Worm (Caenorhabditis elegans) whole organism, L4 larva: Measurements from ENCODE around the gene pqn-74.

Experiments used
- D1046.2 ChIP-seq: fragments of 200-800 bp; sonication (Bioruptor generic); IDR thresholded peaks from 2 replicates; pipeline ENCODE4 v1.3.6; 2022; ENCODE audit warnings: missing genetic modification characterization, missing compliant biosample characterization
- F37D6.2 ChIP-seq: sonication (generic microtip); optimal IDR thresholded peaks from 2 replicates; lab custom pipeline; 2016; ENCODE audit warnings: mild to moderate bottlenecking, missing genetic modification characterization, missing compliant biosample characterization
- F44E2.7 ChIP-seq: fragments of 200-800 bp; sonication (Bioruptor generic); IDR thresholded peaks from 2 replicates; pipeline ENCODE4 v2.1.2; 2022; ENCODE audit warnings: missing genetic modification characterization, missing compliant biosample characterization
- F49E8.2 ChIP-seq: sonication (generic microtip); optimal IDR thresholded peaks from 2 replicates; lab custom pipeline; 2016; ENCODE audit warnings: missing compliant biosample characterization, mild to moderate bottlenecking, missing genetic modification characterization, borderline replicate concordance
- Y105C5A.15 ChIP-seq: fragments of 200-800 bp; sonication (Bioruptor generic); IDR thresholded peaks from 2 replicates; pipeline ENCODE4 v1.3.6; 2022; ENCODE audit warnings: missing genetic modification characterization, missing compliant biosample characterization
- Y48G9A.11 ChIP-seq: fragments of 200-800 bp; sonication (Bioruptor generic); IDR thresholded peaks from 2 replicates; pipeline ENCODE4 v1.3.6; 2022; ENCODE audit warnings: missing genetic modification reagents, missing genetic modification characterization, missing compliant biosample characterization
- ZK337.2 ChIP-seq: fragments of 200-800 bp; sonication (Bioruptor generic); IDR thresholded peaks from 2 replicates; pipeline ENCODE4 v1.3.6; 2022; ENCODE audit warnings: missing genetic modification reagents, missing genetic modification characterization, missing compliant biosample characterization
- ZK546.5 ChIP-seq, 2 experiments: sonication (generic microtip); optimal IDR thresholded peaks; 2 replicates each; lab custom pipeline; 2017; ENCODE audit warnings: missing biosample characterization in 2 of 2, missing genetic modification characterization in 2 of 2
- aha-1 ChIP-seq: fragments of 150-350 bp; peaks from one replicate; lab custom pipeline; 2014; ENCODE audit warnings: missing biosample characterization, missing genetic modification characterization
- ama-1 ChIP-seq: fragments of 150-350 bp; optimal IDR thresholded peaks from 2 replicates; lab custom pipeline; 2014; ENCODE audit warnings: inconsistent platforms, mixed read lengths
- attf-4 ChIP-seq: sonication (generic microtip); optimal IDR thresholded peaks from 3 replicates; lab custom pipeline; 2017; ENCODE audit warnings: missing biosample characterization, missing genetic modification characterization
- ceh-28 ChIP-seq: fragments of 150-350 bp; optimal IDR thresholded peaks from 2 replicates; lab custom pipeline; 2014; ENCODE audit warnings: missing biosample characterization, missing genetic modification reagents, missing genetic modification characterization
- ceh-44 ChIP-seq: fragments of 200-800 bp; sonication (Bioruptor generic); IDR thresholded peaks from 2 replicates; pipeline ENCODE4 v1.3.6; 2022; ENCODE audit warnings: missing genetic modification reagents, missing genetic modification characterization, missing compliant biosample characterization
- ceh-82 ChIP-seq: sonication (generic microtip); optimal IDR thresholded peaks from 2 replicates; lab custom pipeline; 2017; ENCODE audit warnings: missing biosample characterization, missing genetic modification characterization
- ces-1 ChIP-seq: fragments of 150-350 bp; sonication (generic microtip); optimal IDR thresholded peaks from 4 replicates; lab custom pipeline; 2014; ENCODE audit warnings: missing biosample characterization, missing genetic modification reagents, missing genetic modification characterization
- cey-2 ChIP-seq: sonication (generic microtip); optimal IDR thresholded peaks from 3 replicates; lab custom pipeline; 2017; ENCODE audit warnings: missing genetic modification characterization, mild to moderate bottlenecking, missing compliant biosample characterization, antibody characterized with exemption, borderline replicate concordance; ENCODE audit not compliant: insufficient read depth
- daf-12 ChIP-seq: fragments of 150-350 bp; optimal IDR thresholded peaks from 2 replicates; lab custom pipeline; 2014; ENCODE audit warnings: missing biosample characterization, missing genetic modification reagents, missing genetic modification characterization
- daf-8 ChIP-seq: fragments of 200-800 bp; sonication (Bioruptor generic); IDR thresholded peaks from 2 replicates; pipeline ENCODE4 v1.3.6; 2022; ENCODE audit warnings: missing genetic modification characterization, missing compliant biosample characterization
- dmd-6 ChIP-seq: fragments of 200-800 bp; sonication (Bioruptor generic); IDR thresholded peaks from 2 replicates; pipeline ENCODE4 v1.3.6; 2022; ENCODE audit warnings: missing genetic modification reagents, missing genetic modification characterization, missing compliant biosample characterization
- dmd-9 ChIP-seq: fragments of 200-800 bp; sonication (Bioruptor generic); IDR thresholded peaks from 2 replicates; pipeline ENCODE4 v1.3.6; 2022; ENCODE audit warnings: missing genetic modification reagents, missing genetic modification characterization, missing compliant biosample characterization
- dpl-1 ChIP-seq: fragments of 150-350 bp; optimal IDR thresholded peaks from 2 replicates; lab custom pipeline; 2014; ENCODE audit warnings: missing biosample characterization, missing genetic modification reagents, missing genetic modification characterization
- egl-27 ChIP-seq: sonication (generic microtip); optimal IDR thresholded peaks from 3 replicates; lab custom pipeline; 2017; ENCODE audit warnings: missing biosample characterization, missing genetic modification reagents, missing genetic modification characterization
- fkh-10 ChIP-seq: fragments of 150-350 bp; optimal IDR thresholded peaks from 2 replicates; lab custom pipeline; 2014; ENCODE audit warnings: missing biosample characterization, missing genetic modification reagents, missing genetic modification characterization
- hlh-30 ChIP-seq: sonication (generic microtip); optimal IDR thresholded peaks from 2 replicates; lab custom pipeline; 2017; ENCODE audit warnings: antibody characterized with exemption, mild to moderate bottlenecking, missing genetic modification characterization, missing compliant biosample characterization; ENCODE audit not compliant: insufficient read depth
- lim-7 ChIP-seq: fragments of 200-800 bp; sonication (Bioruptor generic); IDR thresholded peaks from 2 replicates; pipeline ENCODE4 v1.3.6; 2022; ENCODE audit warnings: missing genetic modification characterization, missing compliant biosample characterization
- lin-15B ChIP-seq: fragments of 150-350 bp; sonication (generic microtip); optimal IDR thresholded peaks from 3 replicates; lab custom pipeline; 2014; ENCODE audit warnings: missing biosample characterization, missing genetic modification characterization
- lin-29 ChIP-seq: fragments of 200-800 bp; sonication (Bioruptor generic); IDR thresholded peaks from 2 replicates; pipeline ENCODE4 v1.3.6; 2022; ENCODE audit warnings: missing genetic modification reagents, missing genetic modification characterization, missing compliant biosample characterization
- madf-5 ChIP-seq, 2 experiments: fragments of 200-800 bp; sonication (Bioruptor generic); IDR thresholded peaks; 2 replicates each; pipeline ENCODE4 v1.3.6; 2022; ENCODE audit warnings: missing compliant biosample characterization in 2 of 2, missing genetic modification characterization in 2 of 2
- madf-9 ChIP-seq: fragments of 200-800 bp; sonication (Bioruptor generic); conservative IDR thresholded peaks from 2 replicates; pipeline ENCODE4 v1.3.6; 2022; ENCODE audit warnings: missing genetic modification reagents, missing genetic modification characterization, missing compliant biosample characterization
- mdl-1 ChIP-seq, 2 experiments: fragments of 150-350 bp in 1 of 2; sonication (generic microtip) in 1 of 2; optimal IDR thresholded peaks; 2 replicates each; lab custom pipeline; 2014 to 2017; ENCODE audit warnings: missing biosample characterization in 2 of 2, missing genetic modification characterization in 2 of 2
- mep-1 ChIP-seq: fragments of 150-350 bp; sonication (generic microtip); optimal IDR thresholded peaks from 3 replicates; lab custom pipeline; 2014; ENCODE audit warnings: missing biosample characterization, missing genetic modification characterization
- mxl-3 ChIP-seq: fragments of 200-800 bp; sonication (Bioruptor generic); optimal IDR thresholded peaks from 2 replicates; lab custom pipeline; 2018; ENCODE audit warnings: mild to moderate bottlenecking, missing genetic modification characterization, missing compliant biosample characterization
- nhr-102 ChIP-seq: sonication (generic microtip); optimal IDR thresholded peaks from 2 replicates; lab custom pipeline; 2016; ENCODE audit warnings: mild to moderate bottlenecking, missing genetic modification characterization, moderate library complexity, missing compliant biosample characterization
- nhr-237 ChIP-seq: sonication (generic microtip); optimal IDR thresholded peaks from 2 replicates; lab custom pipeline; 2017; ENCODE audit warnings: missing biosample characterization, missing genetic modification characterization
- nhr-25 ChIP-seq: sonication (generic microtip); optimal IDR thresholded peaks from 2 replicates; lab custom pipeline; 2017; ENCODE audit warnings: missing genetic modification characterization, mild to moderate bottlenecking, missing compliant biosample characterization, antibody characterized with exemption, moderate library complexity, borderline replicate concordance; ENCODE audit not compliant: insufficient read depth
- nhr-76 ChIP-seq: fragments of 150-350 bp; optimal IDR thresholded peaks from 2 replicates; lab custom pipeline; 2014; ENCODE audit warnings: missing biosample characterization, missing genetic modification characterization
- php-3 ChIP-seq: fragments of 200-800 bp; sonication (Bioruptor generic); IDR thresholded peaks from 2 replicates; pipeline ENCODE4 v1.3.6; 2022; ENCODE audit warnings: missing genetic modification reagents, missing genetic modification characterization, missing compliant biosample characterization
- pqm-1 ChIP-seq: sonication (generic microtip); optimal IDR thresholded peaks from 2 replicates; lab custom pipeline; 2017; ENCODE audit warnings: missing biosample characterization, missing genetic modification characterization
- skn-1 ChIP-seq: fragments of 150-350 bp; optimal IDR thresholded peaks from 2 replicates; lab custom pipeline; 2014; ENCODE audit warnings: missing biosample characterization, missing genetic modification characterization
- snpc-1.2 ChIP-seq: fragments of 200-800 bp; sonication (Bioruptor generic); IDR thresholded peaks from 2 replicates; pipeline ENCODE4 v1.3.6; 2022; ENCODE audit warnings: missing genetic modification reagents, missing genetic modification characterization, missing compliant biosample characterization
- snpc-4 ChIP-seq: fragments of 150-350 bp; optimal IDR thresholded peaks from 2 replicates; lab custom pipeline; 2014; ENCODE audit warnings: missing biosample characterization, missing genetic modification characterization
- tra-1 ChIP-seq: fragments of 200-800 bp; sonication (Bioruptor generic); IDR thresholded peaks from 2 replicates; pipeline ENCODE4 v1.3.6; 2022; ENCODE audit warnings: missing genetic modification reagents, missing genetic modification characterization, missing compliant biosample characterization
- unc-39 ChIP-seq: sonication (generic microtip); optimal IDR thresholded peaks from 2 replicates; lab custom pipeline; 2017; ENCODE audit warnings: missing biosample characterization, missing genetic modification characterization
- unc-62 ChIP-seq, 3 experiments: fragments of 150-350 bp in 1 of 3; sonication (generic microtip); optimal IDR thresholded peaks in 2 of 3; peaks in 1 of 3; 1 replicate in 1 of 3; 2 replicates in 2 of 3; lab custom pipeline; 2014 to 2017; ENCODE audit warnings: missing biosample characterization in 3 of 3, missing genetic modification characterization in 3 of 3, missing genetic modification reagents in 3 of 3, missing genotype in 1 of 3
- vab-7 ChIP-seq: fragments of 200-800 bp; sonication (Bioruptor generic); IDR thresholded peaks from 2 replicates; pipeline ENCODE4 v1.3.6; 2022; ENCODE audit warnings: missing genetic modification reagents, missing genetic modification characterization, missing compliant biosample characterization
- zfp-2 ChIP-seq: sonication (generic microtip); optimal IDR thresholded peaks from 2 replicates; lab custom pipeline; 2016; ENCODE audit warnings: mild to moderate bottlenecking, missing genetic modification characterization, missing compliant biosample characterization
- zip-2 ChIP-seq: fragments of 150-350 bp; optimal IDR thresholded peaks from 2 replicates; lab custom pipeline; 2014; ENCODE audit warnings: missing biosample characterization, missing genetic modification characterization

pqn-74 gene

ce11 chrIV:13327064-13327463 is 4.1 kb downstream of the pqn-74 start (continued):
- TF ChIP-seq hlh-30 (tag; lab: Kevin White, UChicago) (peak; percentile 26), D1046.2 (GFP tag; lab: Robert Waterston, UW) (no peak), fkh-10 (no peak), attf-4 (tag; lab: Kevin White, UChicago) (no peak), dpl-1 (GFP tag; lab: Kevin White, UChicago) (no peak), Y48G9A.11 (GFP tag; lab: Robert Waterston, UW) (no peak), zfp-2 (tag; lab: Kevin White, UChicago) (no peak), egl-27 (tag; lab: Kevin White, UChicago) (no peak), ceh-44 (GFP tag; lab: Robert Waterston, UW) (no peak), F44E2.7 (no peak), madf-9 (GFP tag; lab: Robert Waterston, UW) (no peak), aha-1 (tag; lab: Kevin White, UChicago) (peak; percentile 24), mxl-3 (no peak), php-3 (GFP tag; lab: Robert Waterston, UW) (peak; percentile 83), snpc-1.2 (GFP tag; lab: Robert Waterston, UW) (no peak), tra-1 (GFP tag; lab: Robert Waterston, UW) (peak; percentile 72; the same call in 1 of the 2 replicates), skn-1 (no peak), ces-1 (GFP tag; lab: Kevin White, UChicago) (no peak), snpc-4 (no peak), pqm-1 (tag; lab: Kevin White, UChicago) (peak; percentile 96), lin-15B (tag; lab: Kevin White, UChicago) (no peak), dmd-9 (GFP tag; lab: Robert Waterston, UW) (no peak), madf-5 (GFP tag; IDR thresholded peaks at IDR 0.05; lab: Robert Waterston, UW) (no peak), unc-39 (tag; lab: Kevin White, UChicago) (no peak), dmd-6 (peak; percentile 97), lim-7 (GFP tag; lab: Robert Waterston, UW) (no peak), daf-8 (GFP tag; lab: Robert Waterston, UW) (no peak), mdl-1 (tag; optimal IDR thresholded peaks at IDR 0.05; lab: Kevin White, UChicago) (no peak), zip-2 (tag; lab: Kevin White, UChicago) (no peak), nhr-102 (no peak), lin-29 (GFP tag; lab: Robert Waterston, UW) (no peak), ZK337.2 (GFP tag; lab: Robert Waterston, UW) (no peak), ceh-82 (tag; lab: Kevin White, UChicago) (no peak), ama-1 (lab: Kevin White, UChicago) (no peak), cey-2 (tag; lab: Kevin White, UChicago) (no peak), F37D6.2 (tag; lab: Kevin White, UChicago) (no peak), nhr-237 (tag; lab: Kevin White, UChicago) (no peak), daf-12 (tag; lab: Kevin White, UChicago) (no peak), F49E8.2 (tag; lab: Kevin White, UChicago) (no peak), vab-7 (GFP tag; lab: Robert Waterston, UW) (no peak)

- TF ChIP-seq ceh-28 (tag; lab: Kevin White, UChicago) = no peak
- TF ChIP-seq lim-7 (GFP tag; lab: Robert Waterston, UW) = 0 out of 2 replicates have a peak, but pooled peaks have one; percentile 2
- TF ChIP-seq ZK546.5 (tag; optimal IDR thresholded peaks at IDR 0.05; lab: Kevin White, UChicago) = no peak
- TF ChIP-seq unc-62 (GFP tag; optimal IDR thresholded peaks at IDR 0.05 in 1 of 2; lab: Kevin White, UChicago) = peak in 1 of 2 experiments; percentile 92
- no peak for TF ChIP-seq unc-62 (tag; optimal IDR thresholded peaks at IDR 0.05; lab: Kevin White, UChicago)
- TF ChIP-seq zfp-2 (tag; lab: Kevin White, UChicago) = no peak
- no peak for TF ChIP-seq mep-1 (tag; lab: Kevin White, UChicago)
- TF ChIP-seq nhr-25 (tag; lab: Kevin White, UChicago) = no peak
- TF ChIP-seq nhr-76 (tag; lab: Kevin White, UChicago) = no peak
- no peak for TF ChIP-seq tra-1 (GFP tag; lab: Robert Waterston, UW)
- TF ChIP-seq Y105C5A.15 (GFP tag; lab: Robert Waterston, UW) = no peak
- no peak for TF ChIP-seq F44E2.7
Observed at ce11 chrIV:13323823-13324359, 7.3 kb downstream of the pqn-74 start, which contains the start of gene fat-2. fat-2 (plus strand) TSS chrIV:13323873.
